Fruit fly (Drosophila melanogaster) whole organism, embryonic: Measurements from ENCODE around the gene Pep.

ENCODE experiments used
- Antp ChIP-seq: fragments of 200-800 bp; sonication (Bioruptor generic); optimal IDR thresholded peaks from 3 replicates; lab custom pipeline; 2016; ENCODE audit warnings: missing biosample characterization, missing genetic modification characterization
- Atf6 ChIP-seq: fragments of 200-800 bp; sonication (Bioruptor generic); IDR thresholded peaks from 2 replicates; pipeline ENCODE4 v1.3.6; 2022; ENCODE audit warnings: missing biosample characterization, missing genetic modification characterization
- Bgb ChIP-seq: fragments of 200-800 bp; sonication (Bioruptor generic); IDR thresholded peaks from 2 replicates; pipeline ENCODE4 v1.3.6; 2022; ENCODE audit warnings: missing biosample characterization, missing genetic modification characterization; ENCODE audit not compliant: partially characterized antibody
- CG10147 ChIP-seq: fragments of 200-800 bp; sonication (Bioruptor generic); optimal IDR thresholded peaks from 2 replicates; lab custom pipeline; 2019; ENCODE audit warnings: missing biosample characterization, mild to moderate bottlenecking, missing genetic modification characterization, moderate library complexity
- CG10654 ChIP-seq: fragments of 200-800 bp; sonication (Bioruptor generic); optimal IDR thresholded peaks from 2 replicates; lab custom pipeline; 2016; ENCODE audit warnings: missing biosample characterization, missing genetic modification characterization
- CG12104 ChIP-seq: fragments of 200-800 bp; sonication (Bioruptor generic); optimal IDR thresholded peaks from 3 replicates; lab custom pipeline; 2016; ENCODE audit warnings: missing biosample characterization, missing genetic modification characterization
- CG12942 ChIP-seq: fragments of 200-800 bp; sonication (Bioruptor generic); optimal IDR thresholded peaks from 3 replicates; lab custom pipeline; 2016; ENCODE audit warnings: missing biosample characterization, missing genetic modification characterization
- CG14441 ChIP-seq: fragments of 200-800 bp; sonication (Bioruptor generic); IDR thresholded peaks from 2 replicates; pipeline ENCODE4 v1.3.6; 2022; ENCODE audit warnings: missing biosample characterization, missing genetic modification characterization
- CG15073 ChIP-seq: fragments of 200-800 bp; sonication (Bioruptor generic); optimal IDR thresholded peaks from 2 replicates; lab custom pipeline; 2016; ENCODE audit warnings: missing biosample characterization, missing genetic modification characterization
- CG15601 ChIP-seq: fragments of 200-800 bp; sonication (Bioruptor generic); optimal IDR thresholded peaks from 3 replicates; lab custom pipeline; 2019; ENCODE audit warnings: missing biosample characterization, mild to moderate bottlenecking, missing genetic modification characterization, moderate library complexity
- CG15696 ChIP-seq: fragments of 200-800 bp; sonication (Bioruptor generic); optimal IDR thresholded peaks from 2 replicates; lab custom pipeline; 2019; ENCODE audit warnings: missing biosample characterization, mild to moderate bottlenecking, missing genetic modification characterization, moderate library complexity
- CG16779 ChIP-seq: fragments of 200-800 bp; sonication (Bioruptor generic); IDR thresholded peaks from 2 replicates; pipeline ENCODE4 v1.3.6; 2022; ENCODE audit warnings: missing biosample characterization, missing genetic modification characterization
- CG17359 ChIP-seq: fragments of 200-800 bp; sonication (Bioruptor generic); optimal IDR thresholded peaks from 3 replicates; lab custom pipeline; 2018; ENCODE audit warnings: missing biosample characterization, mild to moderate bottlenecking, missing genetic modification characterization, moderate library complexity
- CG17385 ChIP-seq: fragments of 200-800 bp; sonication (Bioruptor generic); optimal IDR thresholded peaks from 3 replicates; lab custom pipeline; 2018; ENCODE audit warnings: missing biosample characterization, mild to moderate bottlenecking, missing genetic modification characterization
- CG17912 ChIP-seq: fragments of 200-800 bp; sonication (Bioruptor generic); optimal IDR thresholded peaks from 2 replicates; lab custom pipeline; 2018; ENCODE audit warnings: missing biosample characterization, mild to moderate bottlenecking, missing genetic modification characterization
- CG18599 ChIP-seq: fragments of 200-800 bp; sonication (Bioruptor generic); optimal IDR thresholded peaks from 3 replicates; lab custom pipeline; 2017; ENCODE audit warnings: missing biosample characterization, missing genetic modification characterization, mild to moderate bottlenecking, moderate library complexity, missing genetic modification reagents
- CG2129 ChIP-seq: fragments of 200-800 bp; sonication (Bioruptor generic); IDR thresholded peaks from 2 replicates; pipeline ENCODE4 v1.3.6; 2022; ENCODE audit warnings: missing biosample characterization, missing genetic modification characterization; ENCODE audit not compliant: partially characterized antibody
- CG30020 ChIP-seq: fragments of 200-800 bp; optimal IDR thresholded peaks from 2 replicates; lab custom pipeline; 2019; ENCODE audit warnings: missing biosample characterization, mild to moderate bottlenecking, missing genetic modification characterization, moderate library complexity
- CG3407 ChIP-seq: fragments of 200-800 bp; sonication (Bioruptor generic); optimal IDR thresholded peaks from 2 replicates; lab custom pipeline; 2018; ENCODE audit warnings: missing biosample characterization, mild to moderate bottlenecking, missing genetic modification characterization
- CG3995 ChIP-seq: fragments of 200-800 bp; sonication (Bioruptor generic); optimal IDR thresholded peaks from 3 replicates; lab custom pipeline; 2016; ENCODE audit warnings: missing biosample characterization, missing genetic modification characterization
- CG5953 ChIP-seq: fragments of 200-800 bp; sonication (Bioruptor generic); IDR thresholded peaks from 2 replicates; pipeline ENCODE4 v1.3.6; 2022; ENCODE audit warnings: missing biosample characterization, missing genetic modification characterization
- CG9876 ChIP-seq: fragments of 200-800 bp; sonication (Bioruptor generic); optimal IDR thresholded peaks from 2 replicates; lab custom pipeline; 2016; ENCODE audit warnings: missing biosample characterization, missing genetic modification characterization
- Dek ChIP-seq: fragments of 200-800 bp; sonication (Bioruptor generic); optimal IDR thresholded peaks from 3 replicates; lab custom pipeline; 2019; ENCODE audit warnings: missing biosample characterization, mild to moderate bottlenecking, missing genetic modification characterization, moderate library complexity
- Ets65A ChIP-seq: fragments of 200-800 bp; sonication (Bioruptor generic); peaks from one replicate; lab custom pipeline; 2016; ENCODE audit warnings: missing biosample characterization, missing genetic modification characterization
- Hr78 ChIP-seq, 2 experiments: fragments of 200-800 bp in 1 of 2; fragments of >200 bp in 1 of 2; sonication (Bioruptor generic) in 1 of 2; optimal IDR thresholded peaks; 2 replicates each; lab custom pipeline; 2017 to 2019; ENCODE audit warnings: missing biosample characterization in 2 of 2, missing genetic modification characterization in 2 of 2, mild to moderate bottlenecking in 1 of 2, moderate library complexity in 1 of 2
- Kr ChIP-seq: fragments of 200-800 bp; sonication (Bioruptor generic); optimal IDR thresholded peaks from 2 replicates; lab custom pipeline; 2017; ENCODE audit warnings: missing biosample characterization, mild to moderate bottlenecking, missing genetic modification characterization
- Lpt ChIP-seq: fragments of >200 bp; optimal IDR thresholded peaks from 2 replicates; lab custom pipeline; 2018; ENCODE audit warnings: missing biosample characterization, missing genetic modification characterization
- Med ChIP-seq: fragments of 200-800 bp; sonication (Bioruptor generic); peaks from one replicate; lab custom pipeline; 2016; ENCODE audit warnings: missing biosample characterization, missing genetic modification characterization, mild to moderate bottlenecking, inconsistent platforms, moderate library complexity
- Sin3A ChIP-seq: fragments of >200 bp; optimal IDR thresholded peaks from 2 replicates; lab custom pipeline; 2018
- Ssrp ChIP-seq: fragments of 200-800 bp; sonication (Bioruptor generic); optimal IDR thresholded peaks from 2 replicates; lab custom pipeline; 2018; ENCODE audit warnings: missing biosample characterization, mild to moderate bottlenecking, missing genetic modification characterization, moderate library complexity
- Trl ChIP-seq, 3 experiments: fragments of >200 bp in 2 of 3; fragments of 200-800 bp in 1 of 3; sonication (Bioruptor generic) in 1 of 3; optimal IDR thresholded peaks; 2 replicates in 1 of 3; 3 replicates in 2 of 3; lab custom pipeline; 2016 to 2017; ENCODE audit warnings: missing biosample characterization in 1 of 3, missing genetic modification characterization in 1 of 3
- Vsx1 ChIP-seq: fragments of 200-800 bp; sonication (Bioruptor generic); optimal IDR thresholded peaks from 2 replicates; lab custom pipeline; 2017; ENCODE audit warnings: missing biosample characterization, mild to moderate bottlenecking, missing genetic modification characterization, missing genetic modification reagents
- ara ChIP-seq: fragments of 200-800 bp; sonication (Bioruptor generic); IDR thresholded peaks from 2 replicates; pipeline ENCODE4 v1.3.6; 2022; ENCODE audit warnings: missing biosample characterization, missing genetic modification characterization
- bcd ChIP-seq: fragments of 200-800 bp; sonication (Bioruptor generic); optimal IDR thresholded peaks from 2 replicates; lab custom pipeline; 2017; ENCODE audit warnings: missing biosample characterization, mild to moderate bottlenecking, missing genetic modification characterization
- bsh ChIP-seq, 2 experiments: fragments of 200-800 bp; sonication (Bioruptor generic); optimal IDR thresholded peaks; 2 replicates each; lab custom pipeline; 2017 to 2018; ENCODE audit warnings: mild to moderate bottlenecking in 2 of 2, missing biosample characterization in 2 of 2, missing genetic modification characterization in 2 of 2, moderate library complexity in 1 of 2
- chinmo ChIP-seq: fragments of 200-800 bp; sonication (Bioruptor generic); IDR thresholded peaks from 4 replicates; pipeline ENCODE4 v1.3.6; 2022; ENCODE audit warnings: missing biosample characterization, missing genetic modification characterization; ENCODE audit not compliant: partially characterized antibody
- corto ChIP-seq: fragments of 200-800 bp; sonication (Bioruptor generic); optimal IDR thresholded peaks from 2 replicates; lab custom pipeline; 2016; ENCODE audit warnings: missing biosample characterization, mild to moderate bottlenecking, missing genetic modification characterization, moderate library complexity
- crp ChIP-seq, 2 experiments: fragments of 200-800 bp; sonication (Bioruptor generic); optimal IDR thresholded peaks; 2 replicates in 1 of 2; 3 replicates in 1 of 2; lab custom pipeline; 2017; ENCODE audit warnings: missing biosample characterization in 2 of 2, missing genetic modification characterization in 2 of 2, mild to moderate bottlenecking in 1 of 2, moderate library complexity in 1 of 2
- ftz-f1 ChIP-seq: fragments of 200-800 bp; sonication (Bioruptor generic); optimal IDR thresholded peaks from 2 replicates; lab custom pipeline; 2016; ENCODE audit warnings: missing biosample characterization, missing genetic modification characterization
- gcm ChIP-seq: fragments of 200-800 bp; sonication (Bioruptor generic); optimal IDR thresholded peaks from 2 replicates; lab custom pipeline; 2019; ENCODE audit warnings: missing biosample characterization, mild to moderate bottlenecking, missing genetic modification characterization, moderate library complexity
- gfzf ChIP-seq: fragments of 200-800 bp; sonication (Bioruptor generic); optimal IDR thresholded peaks from 2 replicates; lab custom pipeline; 2016; ENCODE audit warnings: missing biosample characterization, mild to moderate bottlenecking, missing genetic modification characterization, moderate library complexity
- grau ChIP-seq: fragments of 200-800 bp; optimal IDR thresholded peaks from 3 replicates; lab custom pipeline; 2019; ENCODE audit warnings: missing biosample characterization, mild to moderate bottlenecking, missing genetic modification characterization, moderate library complexity
- gsb ChIP-seq: fragments of 200-800 bp; sonication (Bioruptor generic); IDR thresholded peaks from 2 replicates; pipeline ENCODE4 v1.3.6; 2022; ENCODE audit warnings: missing biosample characterization, missing genetic modification characterization
- gsb-n ChIP-seq: fragments of 200-800 bp; sonication (Bioruptor generic); optimal IDR thresholded peaks from 3 replicates; lab custom pipeline; 2018; ENCODE audit warnings: missing biosample characterization, mild to moderate bottlenecking, missing genetic modification characterization
- insv ChIP-seq, 2 experiments: fragments of 200-800 bp; sonication (Bioruptor generic); optimal IDR thresholded peaks; 3 replicates each; lab custom pipeline; 2016 to 2018; ENCODE audit warnings: missing biosample characterization in 2 of 2, missing genetic modification characterization in 2 of 2
- ken ChIP-seq: fragments of 200-800 bp; sonication (Bioruptor generic); IDR thresholded peaks from 3 replicates; pipeline ENCODE4 v1.3.6; 2022; ENCODE audit warnings: missing biosample characterization, missing genetic modification characterization
- tgo ChIP-seq: fragments of 200-800 bp; sonication (Bioruptor generic); IDR thresholded peaks from 3 replicates; pipeline ENCODE4 v1.3.6; 2022; ENCODE audit warnings: missing biosample characterization, missing genetic modification characterization
- tx ChIP-seq: fragments of 200-800 bp; sonication (Bioruptor generic); optimal IDR thresholded peaks from 2 replicates; lab custom pipeline; 2016; ENCODE audit warnings: missing biosample characterization, missing genetic modification characterization
- wdn ChIP-seq: fragments of 200-800 bp; sonication (Bioruptor generic); IDR thresholded peaks from 2 replicates; pipeline ENCODE4 v1.3.6; 2022; ENCODE audit warnings: missing biosample characterization, missing genetic modification characterization

Gene Pep

DNA sequence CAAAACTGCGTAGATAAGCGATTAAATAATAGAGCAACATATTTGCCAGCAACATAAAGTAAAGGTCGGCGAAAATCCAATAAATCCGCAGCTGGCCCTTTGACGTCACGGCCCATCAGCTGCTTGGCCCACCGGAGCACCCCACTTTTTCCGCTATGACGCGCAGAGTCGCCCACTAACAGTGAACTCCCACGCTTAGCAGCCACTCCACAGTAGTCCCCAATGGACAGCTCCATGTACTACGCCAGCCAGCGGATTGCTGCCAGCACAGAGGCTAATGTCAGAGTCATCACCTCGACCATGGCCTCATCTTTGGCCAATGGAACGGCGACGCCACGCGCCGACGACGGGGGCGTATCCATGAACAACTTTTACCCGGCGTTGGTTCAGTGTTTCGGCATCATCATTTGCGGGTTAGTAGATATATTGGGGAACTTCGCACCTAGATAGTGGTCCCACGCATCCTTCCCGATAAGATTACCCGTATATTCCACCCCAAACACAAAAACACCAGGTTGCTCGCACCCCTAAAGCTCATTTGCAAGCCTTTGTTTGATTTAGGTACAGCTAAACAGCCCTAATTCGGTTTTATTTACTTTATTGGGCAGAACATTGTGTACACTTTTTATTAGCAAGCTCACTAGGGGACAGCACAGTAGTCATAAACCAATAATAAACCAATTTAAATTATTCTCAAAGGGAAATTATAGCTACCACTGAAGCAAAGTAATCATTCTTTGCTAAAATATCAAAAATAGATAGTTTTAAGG lies 22.6 kb downstream of the Pep start:
- TF ChIP-seq tgo (GFP tag; lab: Robert Waterston, UW): no peak
- TF ChIP-seq CG16779: no peak
- no peak for TF ChIP-seq Dek (tag; lab: Kevin White, UChicago)
- TF ChIP-seq Hr78 (GFP tag; optimal IDR thresholded peaks at IDR 0.05; lab: Kevin White, UChicago): no peak
- TF ChIP-seq CG17912 (GFP tag; lab: Kevin White, UChicago): no peak
- no peak for TF ChIP-seq CG10654
- no peak for TF ChIP-seq CG12942 (GFP tag; lab: Kevin White, UChicago)
- TF ChIP-seq CG3995 (GFP tag; lab: Kevin White, UChicago): no peak
- TF ChIP-seq ken (GFP tag; lab: Robert Waterston, UW): no peak
- peak; percentile 27 for TF ChIP-seq grau
- peak; percentile 5 for TF ChIP-seq Med (GFP tag; lab: Kevin White, UChicago)
- no peak for TF ChIP-seq CG10147 (GFP tag; lab: Kevin White, UChicago)
- TF ChIP-seq Ssrp (tag; lab: Kevin White, UChicago): no peak
- TF ChIP-seq Lpt (GFP tag; lab: Kevin White, UChicago): no peak
- no peak for TF ChIP-seq chinmo (GFP tag; lab: Robert Waterston, UW)
- no peak for TF ChIP-seq Trl (optimal IDR thresholded peaks at IDR 0.05; lab: Kevin White, UChicago)
- no peak for TF ChIP-seq Trl (GFP tag; optimal IDR thresholded peaks at IDR 0.05; lab: Kevin White, UChicago)
- no peak for TF ChIP-seq wdn (GFP tag; lab: Robert Waterston, UW)
- no peak for TF ChIP-seq tx (GFP tag; lab: Kevin White, UChicago)
- no peak for TF ChIP-seq CG15601 (tag; lab: Kevin White, UChicago)
- no peak for TF ChIP-seq Atf6 (GFP tag; lab: Robert Waterston, UW)
- no peak for TF ChIP-seq CG12104 (GFP tag; lab: Kevin White, UChicago)
- no peak for TF ChIP-seq CG17359 (tag; lab: Kevin White, UChicago)
- TF ChIP-seq CG5953 (GFP tag; lab: Robert Waterston, UW): no peak
- TF ChIP-seq CG18599 (GFP tag; lab: Kevin White, UChicago): peak; percentile 28
- TF ChIP-seq CG30020 (tag; lab: Kevin White, UChicago): no peak
- TF ChIP-seq ftz-f1: peak; percentile 41
- peak; percentile 51 for TF ChIP-seq Ets65A (GFP tag; lab: Kevin White, UChicago)
- no peak for TF ChIP-seq crp (GFP tag; optimal IDR thresholded peaks at IDR 0.05; lab: Kevin White, UChicago)
- TF ChIP-seq Antp (GFP tag; lab: Kevin White, UChicago): no peak
- no peak for TF ChIP-seq gcm (GFP tag; lab: Kevin White, UChicago)
- no peak for TF ChIP-seq gsb-n (tag; lab: Kevin White, UChicago)
- no peak for TF ChIP-seq Sin3A (lab: Kevin White, UChicago)
- TF ChIP-seq CG3407: no peak
- no peak for TF ChIP-seq CG15073
- no peak for TF ChIP-seq bcd (GFP tag; lab: Kevin White, UChicago)
- TF ChIP-seq Vsx1 (GFP tag; lab: Kevin White, UChicago): no peak
- TF ChIP-seq Kr (GFP tag; lab: Kevin White, UChicago): no peak
- no peak for TF ChIP-seq CG9876 (GFP tag; lab: Kevin White, UChicago)
- TF ChIP-seq CG2129 (GFP tag; lab: Robert Waterston, UW): no peak
- TF ChIP-seq gfzf (GFP tag; lab: Kevin White, UChicago): no peak
- TF ChIP-seq Bgb (GFP tag; lab: Robert Waterston, UW): no peak
- no peak for TF ChIP-seq bsh (GFP tag; optimal IDR thresholded peaks at IDR 0.05; lab: Kevin White, UChicago)
- TF ChIP-seq insv (GFP tag; optimal IDR thresholded peaks at IDR 0.05; lab: Kevin White, UChicago): no peak
- TF ChIP-seq gsb (GFP tag; lab: Robert Waterston, UW): no peak
- TF ChIP-seq corto (GFP tag; lab: Kevin White, UChicago): no peak
- TF ChIP-seq CG15696: no peak
- TF ChIP-seq CG14441 (GFP tag; lab: Robert Waterston, UW): no peak
- peak; percentile 15; the same call in 1 of the 2 replicates for TF ChIP-seq ara
- TF ChIP-seq CG17385 (GFP tag; lab: Kevin White, UChicago): no peak
